Worm (Caenorhabditis elegans) whole organism, L4 larva: ENCODE measurements around the gene F22F7.7.

Experiments
- F26F4.8 ChIP-seq: fragments of 200-800 bp; sonication (Bioruptor generic); conservative IDR thresholded peaks from 2 replicates; pipeline ENCODE4 v1.3.6; 2022; ENCODE audit warnings: missing genetic modification characterization, missing compliant biosample characterization
- F44E2.7 ChIP-seq: fragments of 200-800 bp; sonication (Bioruptor generic); IDR thresholded peaks from 2 replicates; pipeline ENCODE4 v2.1.2; 2022; ENCODE audit warnings: missing genetic modification characterization, missing compliant biosample characterization
- Y105C5A.15 ChIP-seq: fragments of 200-800 bp; sonication (Bioruptor generic); IDR thresholded peaks from 2 replicates; pipeline ENCODE4 v1.3.6; 2022; ENCODE audit warnings: missing genetic modification characterization, missing compliant biosample characterization
- Y48G9A.11 ChIP-seq: fragments of 200-800 bp; sonication (Bioruptor generic); IDR thresholded peaks from 2 replicates; pipeline ENCODE4 v1.3.6; 2022; ENCODE audit warnings: missing genetic modification reagents, missing genetic modification characterization, missing compliant biosample characterization
- Y5F2A.4 ChIP-seq: fragments of 200-800 bp; sonication (Bioruptor generic); optimal IDR thresholded peaks from 2 replicates; lab custom pipeline; 2018; ENCODE audit warnings: mild to moderate bottlenecking, missing genetic modification characterization, missing compliant biosample characterization
- Y75B8A.6 ChIP-seq: fragments of 200-800 bp; sonication (Bioruptor generic); IDR thresholded peaks from 2 replicates; pipeline ENCODE4 v1.3.6; 2022; ENCODE audit warnings: missing genetic modification reagents, missing genetic modification characterization, missing compliant biosample characterization
- aha-1 ChIP-seq: fragments of 150-350 bp; peaks from one replicate; lab custom pipeline; 2014; ENCODE audit warnings: missing biosample characterization, missing genetic modification characterization
- ceh-28 ChIP-seq: fragments of 150-350 bp; optimal IDR thresholded peaks from 2 replicates; lab custom pipeline; 2014; ENCODE audit warnings: missing biosample characterization, missing genetic modification reagents, missing genetic modification characterization
- daf-8 ChIP-seq: fragments of 200-800 bp; sonication (Bioruptor generic); IDR thresholded peaks from 2 replicates; pipeline ENCODE4 v1.3.6; 2022; ENCODE audit warnings: missing genetic modification characterization, missing compliant biosample characterization
- dmd-9 ChIP-seq: fragments of 200-800 bp; sonication (Bioruptor generic); IDR thresholded peaks from 2 replicates; pipeline ENCODE4 v1.3.6; 2022; ENCODE audit warnings: missing genetic modification reagents, missing genetic modification characterization, missing compliant biosample characterization
- egl-43 ChIP-seq: fragments of 200-800 bp; sonication (Bioruptor generic); IDR thresholded peaks from 2 replicates; pipeline ENCODE4 v1.3.6; 2022; ENCODE audit warnings: missing genetic modification reagents, missing genetic modification characterization, missing compliant biosample characterization
- fkh-10 ChIP-seq: fragments of 150-350 bp; optimal IDR thresholded peaks from 2 replicates; lab custom pipeline; 2014; ENCODE audit warnings: missing biosample characterization, missing genetic modification reagents, missing genetic modification characterization
- lin-15B ChIP-seq: fragments of 150-350 bp; sonication (generic microtip); optimal IDR thresholded peaks from 3 replicates; lab custom pipeline; 2014; ENCODE audit warnings: missing biosample characterization, missing genetic modification characterization
- lin-38 ChIP-seq: fragments of 200-800 bp; sonication (Bioruptor generic); IDR thresholded peaks from 2 replicates; pipeline ENCODE4 v1.3.6; 2022; ENCODE audit warnings: missing genetic modification reagents, missing genetic modification characterization, missing compliant biosample characterization
- set-16 ChIP-seq: fragments of 200-800 bp; sonication (Bioruptor generic); IDR thresholded peaks from 2 replicates; pipeline ENCODE4 v1.3.6; 2022; ENCODE audit warnings: missing genetic modification reagents, missing genetic modification characterization, missing compliant biosample characterization
- spr-3 ChIP-seq: fragments of 200-800 bp; sonication (Bioruptor generic); optimal IDR thresholded peaks from 2 replicates; lab custom pipeline; 2018; ENCODE audit warnings: mild to moderate bottlenecking, missing genetic modification characterization, missing compliant biosample characterization
- tag-97 ChIP-seq: fragments of 200-800 bp; sonication (Bioruptor generic); IDR thresholded peaks from 2 replicates; pipeline ENCODE4 v1.3.6; 2022; ENCODE audit warnings: missing genetic modification characterization, missing compliant biosample characterization
- zag-1 ChIP-seq: fragments of 150-350 bp; optimal IDR thresholded peaks from 2 replicates; lab custom pipeline; 2014; ENCODE audit warnings: missing biosample characterization, missing genetic modification characterization

Gene F22F7.7

DNA sequence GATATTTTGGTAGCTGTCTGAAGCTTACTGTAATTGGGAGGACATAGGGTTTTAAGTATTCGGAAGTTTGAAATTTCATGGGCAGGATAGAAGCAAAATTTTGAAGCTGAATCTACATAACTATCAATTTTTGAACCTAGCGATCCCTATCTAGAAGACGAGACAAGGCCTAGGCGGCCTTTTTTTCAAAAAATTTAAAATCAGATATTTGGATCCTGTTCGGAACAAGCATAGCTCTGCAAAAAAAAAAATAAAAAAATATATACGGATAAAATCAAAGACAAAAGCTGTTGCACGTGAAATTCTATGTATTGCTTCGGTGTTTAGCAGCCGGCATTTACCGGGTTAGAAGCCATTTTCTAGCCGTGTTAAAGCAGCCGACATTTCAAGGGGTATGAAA lies 44.6 kb downstream of the F22F7.7 start, which contains the start of gene F36F12.2 (continued):
- TF ChIP-seq Y5F2A.4 (GFP tag; lab: Kevin White, UChicago), result no peak
- TF ChIP-seq fkh-10 (GFP tag; lab: Kevin White, UChicago), result no peak
- TF ChIP-seq F26F4.8 (GFP tag; lab: Robert Waterston, UW), result no peak
- no peak for TF ChIP-seq zag-1 (tag; lab: Kevin White, UChicago)
- TF ChIP-seq tag-97 (GFP tag; lab: Robert Waterston, UW), result no peak
- no peak for TF ChIP-seq Y75B8A.6
- TF ChIP-seq lin-15B (tag; lab: Kevin White, UChicago), result no peak
- TF ChIP-seq daf-8 (GFP tag; lab: Robert Waterston, UW), result no peak
- TF ChIP-seq, all 104 proteins: peak for 0

ce11 chrV:2090321-2090720 lies 49.5 kb downstream of the F22F7.7 start, which contains the start of gene ztf-28:
ztf-28 (plus strand) TSS chrV:2090669.
- TF ChIP-seq Y48G9A.11, result peak; percentile 48; the same call in 1 of the 2 replicates
- peak; percentile 69 for TF ChIP-seq aha-1 (tag; lab: Kevin White, UChicago)
- 0 out of 2 replicates have a peak, but pooled peaks have one; percentile 8 for TF ChIP-seq lin-38 (GFP tag; lab: Robert Waterston, UW)
- TF ChIP-seq, all 104 proteins: peak for 3; not testable (repeated sequence) for 101

DNA sequence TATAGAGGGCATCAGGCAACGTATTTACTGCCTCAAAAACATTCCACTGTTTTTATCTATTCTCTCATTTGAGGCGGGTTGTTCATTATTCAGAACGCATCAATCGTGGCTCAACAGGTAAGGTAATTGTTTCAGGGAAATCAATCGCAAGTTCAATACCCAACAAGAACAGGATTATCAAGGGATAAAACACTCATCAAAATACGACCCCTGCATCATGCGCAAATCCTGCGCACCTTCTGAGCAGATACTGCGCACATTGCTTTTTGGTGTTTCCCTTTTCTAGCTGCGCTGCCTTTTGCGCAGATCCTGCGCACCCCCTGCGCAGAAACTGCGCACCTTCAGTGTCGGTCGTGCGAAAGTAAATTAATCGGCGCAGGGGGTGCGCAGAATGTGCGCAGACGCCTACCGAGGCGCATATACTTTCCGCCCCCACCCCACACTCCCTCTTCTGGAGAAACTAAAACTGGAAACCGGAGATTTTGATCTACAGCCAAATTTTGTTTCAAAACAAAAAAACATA lies 54.0 kb downstream of the F22F7.7 start, which contains the start of gene F36F12.3:
Gene F36F12.3, plus strand, starts transcription at position 51 of the 523 bp plus-strand sequence.
- TF ChIP-seq egl-43 (GFP tag; lab: Robert Waterston, UW) (peak; percentile 65; the same call in 1 of the 2 replicates), F44E2.7 (GFP tag; lab: Robert Waterston, UW) (0 out of 2 replicates have a peak, but pooled peaks have one; percentile 33), set-16 (GFP tag; lab: Robert Waterston, UW) (peak; percentile 78)
- TF ChIP-seq, all 104 proteins: peak for 3; not testable (repeated sequence) for 101

ce11 chrV:2083869-2084268 lies 56.0 kb downstream of the F22F7.7 start:
- TF ChIP-seq set-16 (GFP tag; lab: Robert Waterston, UW) (peak; percentile 48; the same call in 1 of the 2 replicates), aha-1 (tag; lab: Kevin White, UChicago) (peak; percentile 93), ceh-28 (tag; lab: Kevin White, UChicago) (no peak)

DNA sequence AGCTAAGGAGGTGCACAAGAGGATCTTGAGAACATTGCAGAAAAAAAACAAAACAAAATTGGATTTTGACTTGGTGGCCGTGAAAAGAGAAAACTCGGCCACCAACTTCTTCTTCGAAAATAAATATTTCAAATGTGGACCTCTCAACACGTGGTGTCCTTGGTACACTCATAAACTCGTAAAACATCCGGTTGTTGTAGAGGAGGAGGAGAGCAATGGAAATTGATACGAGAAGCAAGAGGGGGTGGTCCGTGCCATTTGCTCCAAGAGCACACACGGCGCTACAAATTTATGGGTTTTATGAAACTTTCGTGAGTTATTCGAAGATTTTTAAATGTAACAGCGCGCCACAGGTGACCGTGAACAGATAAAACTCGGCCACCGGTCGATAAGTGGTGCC lies 57.9 kb downstream of the F22F7.7 start:
- TF ChIP-seq Y105C5A.15 (GFP tag; lab: Robert Waterston, UW), result no peak
- TF ChIP-seq spr-3 (GFP tag; lab: Kevin White, UChicago), result no peak
- TF ChIP-seq dmd-9 (GFP tag; lab: Robert Waterston, UW), result no peak
